Fruit fly (Drosophila melanogaster) Kc167 (cell line): Measurements from ENCODE around the gene Hr39.

Source experiments
- Myc ChIP-seq: fragments of >200 bp; optimal IDR thresholded peaks from 2 replicates; lab custom pipeline; 2017; ENCODE audit warnings: missing external identifiers
- Sin3A ChIP-seq: fragments of >200 bp; optimal IDR thresholded peaks from 2 replicates; lab custom pipeline; 2018; ENCODE audit warnings: missing external identifiers
- h ChIP-seq: fragments of >200 bp; optimal IDR thresholded peaks from 3 replicates; lab custom pipeline; 2018; ENCODE audit warnings: missing external identifiers
- insv ChIP-seq: fragments of >200 bp; optimal IDR thresholded peaks from 3 replicates; lab custom pipeline; 2018; ENCODE audit warnings: missing external identifiers
- psq ChIP-seq: fragments of >200 bp; optimal IDR thresholded peaks from 2 replicates; lab custom pipeline; 2017; ENCODE audit warnings: missing external identifiers
- ttk ChIP-seq: sonication (Bioruptor generic); optimal IDR thresholded peaks from 2 replicates; lab custom pipeline; 2017; ENCODE audit warnings: missing external identifiers

The Hr39 gene

dm6 chr2L:21237048-21237747 lies at the start of gene Hr39:
Gene Hr39 (plus strand): TSS chr2L:21237250.
- TF ChIP-seq Myc (lab: Kevin White, UChicago) (no peak), psq (lab: Kevin White, UChicago) (no peak), insv (lab: Kevin White, UChicago) (no peak), h (lab: Kevin White, UChicago) (no peak), Sin3A (lab: Kevin White, UChicago) (no peak), ttk (no peak)

- TF ChIP-seq Sin3A (lab: Kevin White, UChicago) (no peak), Myc (lab: Kevin White, UChicago) (no peak), psq (lab: Kevin White, UChicago) (no peak), h (lab: Kevin White, UChicago) (no peak), ttk (no peak), insv (lab: Kevin White, UChicago) (no peak)
Measured at dm6 chr2L:21187753-21188152, 49.3 kb upstream of the Hr39 start.

dm6 chr2L:21189273-21189781 lies 47.7 kb upstream of the Hr39 start:
- no peak for TF ChIP-seq Sin3A (lab: Kevin White, UChicago)
- no peak for TF ChIP-seq insv (lab: Kevin White, UChicago)
- no peak for TF ChIP-seq psq (lab: Kevin White, UChicago)
- no peak for TF ChIP-seq ttk
- TF ChIP-seq h (lab: Kevin White, UChicago), result no peak
- no peak for TF ChIP-seq Myc (lab: Kevin White, UChicago)

- no peak for TF ChIP-seq Sin3A (lab: Kevin White, UChicago)
- no peak for TF ChIP-seq ttk
Measured at dm6 chr2L:21195331-21195730, 41.7 kb upstream of the Hr39 start.

- TF ChIP-seq Myc (lab: Kevin White, UChicago) (no peak), Sin3A (lab: Kevin White, UChicago) (no peak), psq (lab: Kevin White, UChicago) (no peak), ttk (no peak), h (lab: Kevin White, UChicago) (no peak), insv (lab: Kevin White, UChicago) (no peak)
Measured at dm6 chr2L:21196511-21196910, 40.5 kb upstream of the Hr39 start.

dm6 chr2L:21197178-21197577 lies 39.9 kb upstream of the Hr39 start:
- no peak for TF ChIP-seq ttk
- TF ChIP-seq insv (lab: Kevin White, UChicago), result no peak
- no peak for TF ChIP-seq Sin3A (lab: Kevin White, UChicago)
- TF ChIP-seq psq (lab: Kevin White, UChicago), result no peak

dm6 chr2L:21198633-21199264 lies 38.3 kb upstream of the Hr39 start, which contains the start of gene Ret:
Gene Ret (minus strand): TSS chr2L:21198762.
- no peak for TF ChIP-seq Myc (lab: Kevin White, UChicago)
- no peak for TF ChIP-seq h (lab: Kevin White, UChicago)
- no peak for TF ChIP-seq ttk
- no peak for TF ChIP-seq insv (lab: Kevin White, UChicago)
- TF ChIP-seq psq (lab: Kevin White, UChicago), result no peak

- TF ChIP-seq Sin3A (lab: Kevin White, UChicago) (no peak), Myc (lab: Kevin White, UChicago) (no peak)
Measured at dm6 chr2L:21200275-21200674, 36.8 kb upstream of the Hr39 start, which contains the start of gene CG31624. Gene CG31624 (minus strand): TSS chr2L:21200375.

dm6 chr2L:21202702-21203101 lies 34.3 kb upstream of the Hr39 start, which contains the start of gene CG31988:
Gene CG31988 (minus strand): TSS chr2L:21202802.
- TF ChIP-seq h (lab: Kevin White, UChicago) (no peak), Myc (lab: Kevin White, UChicago) (no peak), Sin3A (lab: Kevin White, UChicago) (no peak), ttk (no peak), insv (lab: Kevin White, UChicago) (no peak), psq (lab: Kevin White, UChicago) (no peak)

- no peak for TF ChIP-seq h (lab: Kevin White, UChicago)
Measured at dm6 chr2L:21206193-21206592, 30.9 kb upstream of the Hr39 start, which contains the start of gene clumsy. Gene clumsy (plus strand): TSS chr2L:21206493.

- TF ChIP-seq h (lab: Kevin White, UChicago), result no peak
- no peak for TF ChIP-seq Sin3A (lab: Kevin White, UChicago)
- no peak for TF ChIP-seq insv (lab: Kevin White, UChicago)
- TF ChIP-seq psq (lab: Kevin White, UChicago), result no peak
- no peak for TF ChIP-seq ttk
- no peak for TF ChIP-seq Myc (lab: Kevin White, UChicago)
Measured at dm6 chr2L:21214961-21215362, 22.1 kb upstream of the Hr39 start.

- TF ChIP-seq Myc (lab: Kevin White, UChicago) (no peak), ttk (no peak), Sin3A (lab: Kevin White, UChicago) (no peak), psq (lab: Kevin White, UChicago) (no peak), h (lab: Kevin White, UChicago) (no peak)
Measured at dm6 chr2L:21218240-21218911, 18.7 kb upstream of the Hr39 start, which contains the start of gene CG8679. Gene CG8679 (minus strand): TSS chr2L:21218544.
